Worm (Caenorhabditis elegans): ENCODE data around the gene T13C5.7.

Gene T13C5.7

ce11 chrX:6207687-6208088 is 27.3 kb downstream of the T13C5.7 start, which contains the start of gene T13C5.6 (continued):
- TF ChIP-seq F13H6.1 (tag; optimal IDR thresholded peaks at IDR 0.05) (peak; percentile 96), ceh-45 (GFP tag; IDR thresholded peaks at IDR 0.05) (peak; percentile 92), ceh-22 (tag; optimal IDR thresholded peaks at IDR 0.05) (peak; percentile 58), fkh-10 (GFP tag; optimal IDR thresholded peaks at IDR 0.05) (peak; percentile 82), elt-2 (tag; optimal IDR thresholded peaks at IDR 0.05) (peak; percentile 98), pag-3 (tag; optimal IDR thresholded peaks at IDR 0.05; ENCODE audit: borderline replicate concordance) (peak; percentile 96), sox-2 (GFP tag; IDR thresholded peaks at IDR 0.05) (peak; percentile 96), pha-4 (tag; optimal IDR thresholded peaks at IDR 0.05) (no peak), syd-9 (tag; optimal IDR thresholded peaks at IDR 0.05) (peak; percentile 97), ceh-6 (GFP tag; optimal IDR thresholded peaks at IDR 0.05) (peak; percentile 98), sox-4 (tag; optimal IDR thresholded peaks at IDR 0.05) (peak; percentile 99), dve-1 (tag; optimal IDR thresholded peaks at IDR 0.05) (peak; percentile 94), pqm-1 (tag; optimal IDR thresholded peaks at IDR 0.05) (peak; percentile 92), madf-2 (tag; optimal IDR thresholded peaks at IDR 0.05) (peak; percentile 95), eyg-1 (tag; optimal IDR thresholded peaks at IDR 0.05) (peak; percentile 97), fkh-6 (tag; optimal IDR thresholded peaks at IDR 0.05) (peak; percentile 97), hlh-15 (tag; optimal IDR thresholded peaks at IDR 0.05) (peak; percentile 99), nfya-1 (tag; optimal IDR thresholded peaks at IDR 0.05) (peak; percentile 86), gmeb-2 (tag; optimal IDR thresholded peaks at IDR 0.05) (peak; percentile 98), elt-4 (tag; optimal IDR thresholded peaks at IDR 0.05) (peak; percentile 95), npax-4 (tag; optimal IDR thresholded peaks at IDR 0.05) (peak; percentile 94), dmd-4 (tag; optimal IDR thresholded peaks at IDR 0.05; ENCODE audit: borderline replicate concordance) (peak; percentile 96), C38D4.7 (GFP tag; optimal IDR thresholded peaks at IDR 0.05) (peak; percentile 94), ceh-14 (tag; optimal IDR thresholded peaks at IDR 0.05) (peak; percentile 97), pax-1 (tag; optimal IDR thresholded peaks at IDR 0.05) (no peak), lin-11 (tag; optimal IDR thresholded peaks at IDR 0.05) (peak; percentile 92), ttx-3 (tag; optimal IDR thresholded peaks at IDR 0.05) (peak; percentile 95), tbx-7 (tag; optimal IDR thresholded peaks at IDR 0.05) (peak; percentile 89), pros-1 (tag; optimal IDR thresholded peaks at IDR 0.05) (peak; percentile 66), ahr-1 (tag; optimal IDR thresholded peaks at IDR 0.05) (peak; percentile 93), lim-6 (tag; optimal IDR thresholded peaks at IDR 0.05) (peak; percentile 96), ceh-24 (tag; optimal IDR thresholded peaks at IDR 0.05) (peak; percentile 96), ceh-2 (tag; optimal IDR thresholded peaks at IDR 0.05) (peak; percentile 98), sdc-2 (tag; optimal IDR thresholded peaks at IDR 0.05) (peak; percentile 94), hlh-8 (tag; optimal IDR thresholded peaks at IDR 0.05) (peak; percentile 97), odd-2 (tag; optimal IDR thresholded peaks at IDR 0.05) (peak; percentile 74), unc-42 (tag; optimal IDR thresholded peaks at IDR 0.05) (peak; percentile 97)

- no peak for TF ChIP-seq dve-1 (tag; optimal IDR thresholded peaks at IDR 0.05)
Observed at ce11 chrX:6208463-6208862, 28.1 kb downstream of the T13C5.7 start, which contains the start of gene C14F11.7. Gene C14F11.7, minus strand, starts transcription at chrX:6208563.

ce11 chrX:6211322-6211820 is 31.0 kb downstream of the T13C5.7 start:
- TF ChIP-seq T23F11.4 (GFP tag; optimal IDR thresholded peaks at IDR 0.05) (no peak), ceh-31 (tag; optimal IDR thresholded peaks at IDR 0.05) (peak; percentile 33), unc-42 (tag; optimal IDR thresholded peaks at IDR 0.05) (peak; percentile 77), C38D4.7 (GFP tag; optimal IDR thresholded peaks at IDR 0.05) (no peak), ceh-48 (tag; optimal IDR thresholded peaks at IDR 0.05) (no peak)
